Worm (Caenorhabditis elegans) whole organism, midembryonic: ENCODE data around the gene rsp-7.

Experiments used
- T22C8.4 ChIP-seq: fragments of 200-800 bp; sonication (Bioruptor generic); IDR thresholded peaks from 2 replicates; pipeline ENCODE4 v1.3.6; 2022; ENCODE audit warnings: missing genetic modification characterization, missing compliant biosample characterization
- cog-1 ChIP-seq: sonication (generic microtip); optimal IDR thresholded peaks from 2 replicates; lab custom pipeline; 2016; ENCODE audit warnings: missing genetic modification characterization, missing compliant biosample characterization
- flt-1 ChIP-seq: fragments of 200-800 bp; sonication (Bioruptor generic); IDR thresholded peaks from 2 replicates; pipeline ENCODE4 v1.3.6; 2022; ENCODE audit warnings: missing genetic modification characterization, missing compliant biosample characterization
- klf-2 ChIP-seq: fragments of 200-800 bp; sonication (Bioruptor generic); conservative IDR thresholded peaks from 2 replicates; pipeline ENCODE4 v1.3.6; 2022; ENCODE audit warnings: missing genetic modification reagents, missing genetic modification characterization, missing compliant biosample characterization
- med-1 ChIP-seq: sonication (generic microtip); optimal IDR thresholded peaks from 2 replicates; lab custom pipeline; 2017; ENCODE audit warnings: missing genetic modification characterization, mild to moderate bottlenecking, missing compliant biosample characterization, antibody characterized with exemption, missing genetic modification reagents; ENCODE audit not compliant: insufficient read depth
- ref-1 ChIP-seq: fragments of 200-800 bp; sonication (Bioruptor generic); conservative IDR thresholded peaks from 2 replicates; pipeline ENCODE4 v1.3.6; 2022; ENCODE audit warnings: missing genetic modification reagents, missing genetic modification characterization, missing compliant biosample characterization
- tab-1 ChIP-seq: fragments of 200-800 bp; sonication (Bioruptor generic); IDR thresholded peaks from 2 replicates; pipeline ENCODE4 v1.3.6; 2022; ENCODE audit warnings: missing genetic modification characterization, missing compliant biosample characterization
- ztf-23 ChIP-seq: fragments of 200-800 bp; sonication (Bioruptor generic); IDR thresholded peaks from 2 replicates; pipeline ENCODE4 v1.3.6; 2022; ENCODE audit warnings: missing genetic modification reagents, missing genetic modification characterization, missing compliant biosample characterization
- ztf-29 ChIP-seq: fragments of 200-800 bp; sonication (Bioruptor generic); IDR thresholded peaks from 2 replicates; pipeline ENCODE4 v1.3.6; 2022; ENCODE audit warnings: missing genetic modification reagents, missing genetic modification characterization, missing compliant biosample characterization

rsp-7 gene

ce11 chrII:10708660-10709059, 49.7 kb downstream of the rsp-7 start, which contains the start of gene bli-1:
Gene bli-1, plus strand, starts transcription at chrII:10708960.
- TF ChIP-seq ztf-29 (no peak), tab-1 (GFP tag; lab: Robert Waterston, UW) (no peak), med-1 (GFP tag; lab: Kevin White, UChicago) (no peak), klf-2 (GFP tag; lab: Robert Waterston, UW) (no peak), flt-1 (GFP tag; lab: Robert Waterston, UW) (no peak), cog-1 (no peak), ztf-23 (GFP tag; lab: Robert Waterston, UW) (no peak), ref-1 (no peak), T22C8.4 (GFP tag; lab: Robert Waterston, UW) (no peak)
